Worm (Caenorhabditis elegans) whole organism, L3 larva: ENCODE measurements around the gene snfc-5.
A peak's percentile ranks its signal among the peaks of the same experiment; 100 is the strongest.

Experiments
- R02D3.7 ChIP-seq: fragments of 150-350 bp; optimal IDR thresholded peaks from 2 replicates; lab custom pipeline; 2014; ENCODE audit warnings: missing biosample characterization, missing genetic modification characterization
- ZK546.5 ChIP-seq: sonication (generic microtip); optimal IDR thresholded peaks from 2 replicates; lab custom pipeline; 2017; ENCODE audit warnings: missing biosample characterization, missing genetic modification characterization
- aly-2 ChIP-seq: fragments of 150-350 bp; optimal IDR thresholded peaks from 2 replicates; lab custom pipeline; 2014; ENCODE audit warnings: missing biosample characterization, missing genetic modification characterization
- ama-1 ChIP-seq: fragments of 150-350 bp; optimal IDR thresholded peaks from 2 replicates; lab custom pipeline; 2018
- ceh-16 ChIP-seq: sonication (generic microtip); optimal IDR thresholded peaks from 2 replicates; lab custom pipeline; 2017; ENCODE audit warnings: missing biosample characterization, missing genetic modification characterization
- ceh-28 ChIP-seq: fragments of 150-350 bp; optimal IDR thresholded peaks from 2 replicates; lab custom pipeline; 2014; ENCODE audit warnings: missing biosample characterization, missing genetic modification reagents, missing genetic modification characterization
- ceh-82 ChIP-seq: fragments of 150-350 bp; optimal IDR thresholded peaks from 2 replicates; lab custom pipeline; 2014; ENCODE audit warnings: missing biosample characterization, missing genetic modification characterization
- ceh-9 ChIP-seq: sonication (generic microtip); optimal IDR thresholded peaks from 2 replicates; lab custom pipeline; 2018; ENCODE audit warnings: missing biosample characterization, missing genetic modification characterization
- daf-12 ChIP-seq: fragments of 150-350 bp; optimal IDR thresholded peaks from 2 replicates; lab custom pipeline; 2014; ENCODE audit warnings: missing biosample characterization, missing genetic modification reagents, missing genetic modification characterization
- egl-27 ChIP-seq: sonication (generic microtip); optimal IDR thresholded peaks from 4 replicates; lab custom pipeline; 2017; ENCODE audit warnings: missing biosample characterization, missing genetic modification reagents, missing genetic modification characterization
- elt-1 ChIP-seq: fragments of 150-350 bp; optimal IDR thresholded peaks from 2 replicates; lab custom pipeline; 2014; ENCODE audit warnings: missing biosample characterization, missing genetic modification characterization
- elt-2 ChIP-seq: sonication (generic microtip); optimal IDR thresholded peaks from 2 replicates; lab custom pipeline; 2016; ENCODE audit warnings: missing genetic modification reagents, mild to moderate bottlenecking, missing genetic modification characterization, missing compliant biosample characterization
- eor-1 ChIP-seq, 2 experiments: fragments of 150-350 bp; optimal IDR thresholded peaks; 2 replicates each; lab custom pipeline; 2014 to 2018; ENCODE audit warnings: missing biosample characterization in 2 of 2, missing genetic modification characterization in 2 of 2
- fkh-10 ChIP-seq: sonication (generic microtip); optimal IDR thresholded peaks from 2 replicates; lab custom pipeline; 2017; ENCODE audit warnings: missing biosample characterization, missing genetic modification reagents, missing genetic modification characterization
- fkh-2 ChIP-seq: fragments of 150-350 bp; optimal IDR thresholded peaks from 2 replicates; lab custom pipeline; 2014; ENCODE audit warnings: missing biosample characterization, missing genetic modification reagents, missing genetic modification characterization
- fos-1 ChIP-seq: fragments of 150-350 bp; optimal IDR thresholded peaks from 2 replicates; lab custom pipeline; 2014; ENCODE audit warnings: missing biosample characterization, missing genetic modification characterization
- hmg-11 ChIP-seq: sonication (generic microtip); optimal IDR thresholded peaks from 2 replicates; lab custom pipeline; 2016; ENCODE audit warnings: missing genetic modification characterization, missing compliant biosample characterization
- lin-15B ChIP-seq: fragments of 150-350 bp; optimal IDR thresholded peaks from 2 replicates; lab custom pipeline; 2014; ENCODE audit warnings: missing biosample characterization, missing genetic modification characterization
- lin-39 ChIP-seq: fragments of 150-350 bp; optimal IDR thresholded peaks from 2 replicates; lab custom pipeline; 2018; ENCODE audit warnings: missing biosample characterization, missing genetic modification reagents, missing genetic modification characterization
- lsy-12 ChIP-seq: sonication (generic microtip); optimal IDR thresholded peaks from 2 replicates; lab custom pipeline; 2016; ENCODE audit warnings: mild to moderate bottlenecking, missing genetic modification characterization, missing compliant biosample characterization
- mdl-1 ChIP-seq: fragments of 150-350 bp; optimal IDR thresholded peaks from 2 replicates; lab custom pipeline; 2014; ENCODE audit warnings: missing biosample characterization, missing genetic modification characterization
- mml-1 ChIP-seq: fragments of 150-350 bp; sonication (generic microtip); optimal IDR thresholded peaks from 3 replicates; lab custom pipeline; 2014; ENCODE audit warnings: missing biosample characterization, missing genetic modification characterization
- nfya-1 ChIP-seq: sonication (generic microtip); optimal IDR thresholded peaks from 2 replicates; lab custom pipeline; 2017; ENCODE audit warnings: missing genetic modification characterization, mild to moderate bottlenecking, missing compliant biosample characterization, antibody characterized with exemption, moderate library complexity; ENCODE audit not compliant: insufficient read depth
- nhr-11 ChIP-seq: fragments of 150-350 bp; optimal IDR thresholded peaks from 2 replicates; lab custom pipeline; 2014; ENCODE audit warnings: missing biosample characterization, missing genetic modification characterization
- nhr-12 ChIP-seq: fragments of 150-350 bp; optimal IDR thresholded peaks from 2 replicates; lab custom pipeline; 2014; ENCODE audit warnings: missing biosample characterization, missing genetic modification characterization
- nhr-23 ChIP-seq: fragments of 150-350 bp; optimal IDR thresholded peaks from 2 replicates; lab custom pipeline; 2014; ENCODE audit warnings: missing biosample characterization, missing genetic modification reagents, missing genetic modification characterization
- nhr-237 ChIP-seq: fragments of 150-350 bp; optimal IDR thresholded peaks from 2 replicates; lab custom pipeline; 2014; ENCODE audit warnings: missing biosample characterization, missing genetic modification characterization
- nhr-25 ChIP-seq: sonication (generic microtip); optimal IDR thresholded peaks from 2 replicates; lab custom pipeline; 2017; ENCODE audit warnings: missing biosample characterization, missing genetic modification characterization
- nhr-28 ChIP-seq: fragments of 150-350 bp; optimal IDR thresholded peaks from 2 replicates; lab custom pipeline; 2014; ENCODE audit warnings: missing biosample characterization, missing genetic modification characterization
- nhr-43 ChIP-seq: sonication (generic microtip); optimal IDR thresholded peaks from 2 replicates; lab custom pipeline; 2016; ENCODE audit warnings: mild to moderate bottlenecking, missing genetic modification characterization, missing compliant biosample characterization; ENCODE audit not compliant: poor library complexity, severe bottlenecking
- nhr-67 ChIP-seq: fragments of 150-350 bp; optimal IDR thresholded peaks from 2 replicates; lab custom pipeline; 2014; ENCODE audit warnings: missing biosample characterization, missing genetic modification characterization
- nhr-76 ChIP-seq: fragments of 150-350 bp; sonication (generic microtip); optimal IDR thresholded peaks from 5 replicates; lab custom pipeline; 2014; ENCODE audit warnings: missing biosample characterization, missing genetic modification characterization
- pha-4 ChIP-seq: fragments of 150-350 bp; optimal IDR thresholded peaks from 2 replicates; lab custom pipeline; 2014; ENCODE audit warnings: missing biosample characterization, missing genetic modification reagents, missing genetic modification characterization
- sea-2 ChIP-seq: fragments of 150-350 bp; sonication (generic microtip); optimal IDR thresholded peaks from 4 replicates; lab custom pipeline; 2014; ENCODE audit warnings: missing biosample characterization, missing genetic modification reagents, missing genetic modification characterization
- skn-1 ChIP-seq: fragments of 150-350 bp; optimal IDR thresholded peaks from 2 replicates; lab custom pipeline; 2014; ENCODE audit warnings: missing biosample characterization, missing genetic modification characterization
- snpc-4 ChIP-seq: fragments of 150-350 bp; optimal IDR thresholded peaks from 2 replicates; lab custom pipeline; 2014; ENCODE audit warnings: missing biosample characterization, missing genetic modification characterization
- tbx-2 ChIP-seq: sonication (generic microtip); optimal IDR thresholded peaks from 2 replicates; lab custom pipeline; 2016; ENCODE audit warnings: mild to moderate bottlenecking, missing genetic modification characterization, missing compliant biosample characterization
- unc-62 ChIP-seq: fragments of 150-350 bp; sonication (generic microtip); optimal IDR thresholded peaks from 4 replicates; lab custom pipeline; 2014; ENCODE audit warnings: missing biosample characterization, missing genetic modification reagents, missing genetic modification characterization
- zag-1 ChIP-seq: fragments of 150-350 bp; optimal IDR thresholded peaks from 2 replicates; lab custom pipeline; 2014; ENCODE audit warnings: missing biosample characterization, missing genetic modification characterization
- ztf-11 ChIP-seq: fragments of 150-350 bp; optimal IDR thresholded peaks from 2 replicates; lab custom pipeline; 2014; ENCODE audit warnings: missing biosample characterization, missing genetic modification characterization
- ztf-4 ChIP-seq: fragments of 150-350 bp; optimal IDR thresholded peaks from 2 replicates; lab custom pipeline; 2014; ENCODE audit warnings: missing biosample characterization, missing genetic modification characterization

The snfc-5 gene

DNA sequence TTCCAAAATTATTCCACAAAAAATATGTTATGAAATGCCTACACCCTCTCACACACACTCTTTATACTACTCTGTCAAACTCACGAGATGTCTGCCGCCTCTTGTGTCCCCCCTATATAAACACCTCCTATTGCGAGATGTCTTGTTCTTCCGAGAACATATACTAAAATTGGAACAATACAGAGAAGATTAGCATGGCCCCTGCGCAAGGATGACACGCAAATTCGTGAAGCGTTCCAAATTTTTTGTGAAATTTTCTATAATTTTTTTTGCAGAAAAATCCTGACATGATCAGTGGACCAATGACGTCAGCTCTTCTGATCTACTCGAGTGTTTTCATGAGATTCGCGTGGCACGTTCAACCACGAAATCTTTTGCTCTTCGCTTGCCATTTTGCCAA, 9.5 kb downstream of the snfc-5 start:
- TF ChIP-seq pha-4 (peak; percentile 14), tbx-2 (tag; lab: Kevin White, UChicago) (peak; percentile 9), nhr-25 (tag; lab: Kevin White, UChicago) (peak; percentile 22), lin-15B (peak; percentile 0), nhr-23 (peak; percentile 29), elt-2 (tag; lab: Kevin White, UChicago) (peak; percentile 30), hmg-11 (tag; lab: Kevin White, UChicago) (peak; percentile 43), lsy-12 (tag; lab: Kevin White, UChicago) (peak; percentile 63), nfya-1 (tag; lab: Kevin White, UChicago) (peak; percentile 55), lin-39 (peak; percentile 33), nhr-43 (peak; percentile 71), snpc-4 (tag; lab: Kevin White, UChicago) (peak; percentile 98)
- TF ChIP-seq, all 47 proteins: peak for 12; not testable (repeated sequence) for 35

DNA sequence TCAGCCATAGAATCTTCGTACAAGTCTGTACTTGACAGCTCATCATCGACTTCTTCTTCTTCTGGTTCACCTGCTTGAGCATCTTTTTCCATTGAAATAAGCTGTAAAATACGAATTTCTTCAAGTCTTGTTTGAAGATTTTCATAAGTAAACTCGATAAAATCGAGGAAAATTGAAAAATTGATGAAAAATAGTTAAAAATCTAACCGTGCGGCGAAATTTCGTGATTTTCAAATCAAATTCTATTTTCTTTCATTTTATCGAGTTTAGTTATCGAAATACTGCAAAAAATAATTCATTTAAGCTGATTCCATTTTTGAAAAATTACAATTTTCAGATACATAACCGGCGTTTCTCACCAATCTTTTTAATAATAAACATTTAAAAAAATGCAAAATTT, 10.5 kb downstream of the snfc-5 start, which contains the start of gene R07E5.11:
R07E5.11 (minus strand) TSS at position 101 of the 400 bp plus-strand sequence.
- TF ChIP-seq fkh-2 (tag; lab: Kevin White, UChicago): no peak
- no peak for TF ChIP-seq daf-12
- no peak for TF ChIP-seq nhr-12
- TF ChIP-seq ceh-16 (tag; lab: Kevin White, UChicago): no peak
- TF ChIP-seq unc-62 (GFP tag; lab: Kevin White, UChicago): no peak
- no peak for TF ChIP-seq mml-1 (tag; lab: Kevin White, UChicago)
- TF ChIP-seq fkh-10 (GFP tag; lab: Kevin White, UChicago): no peak
- TF ChIP-seq ceh-9 (tag; lab: Kevin White, UChicago): no peak
- TF ChIP-seq ztf-4 (tag; lab: Kevin White, UChicago): no peak
- no peak for TF ChIP-seq lin-15B
- TF ChIP-seq egl-27 (tag; lab: Kevin White, UChicago): no peak
- no peak for TF ChIP-seq nhr-28
- TF ChIP-seq eor-1 (tag; optimal IDR thresholded peaks at IDR 0.05; lab: Kevin White, UChicago): no peak
- TF ChIP-seq tbx-2 (tag; lab: Kevin White, UChicago): no peak
- TF ChIP-seq ceh-82 (tag; lab: Kevin White, UChicago): no peak
- TF ChIP-seq nhr-67 (tag; lab: Kevin White, UChicago): no peak
- TF ChIP-seq nhr-11: no peak
- TF ChIP-seq, all 47 proteins: peak for 0

DNA sequence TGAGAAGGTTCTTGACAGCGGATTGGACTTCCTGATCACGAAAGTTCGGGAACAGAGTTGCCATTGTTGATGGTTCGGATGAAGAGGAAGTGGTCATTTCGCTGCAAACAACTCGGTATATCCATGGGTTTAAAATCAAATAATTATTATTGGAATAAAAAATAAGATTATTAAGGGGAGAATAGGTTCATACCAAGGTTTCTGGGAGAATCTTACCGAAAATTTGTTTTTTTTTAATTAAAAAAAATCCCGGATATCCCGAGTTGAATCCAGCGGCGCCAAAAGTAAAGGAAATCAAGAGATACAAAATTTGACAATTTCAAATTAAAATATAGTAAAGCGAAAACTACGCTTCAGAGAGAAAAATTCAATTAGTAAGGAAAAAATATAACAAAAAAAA, 13.4 kb downstream of the snfc-5 start, which contains the start of the genes R07E5.19 and pdcd-2:
R07E5.19 (minus strand) TSS at position 101 of the 400 bp plus-strand sequence.
pdcd-2 (minus strand) TSS at position 102 of the 400 bp plus-strand sequence.
- TF ChIP-seq ama-1 (lab: Kevin White, UChicago) (no peak), nhr-11 (no peak), zag-1 (no peak), mml-1 (tag; lab: Kevin White, UChicago) (no peak), ceh-9 (tag; lab: Kevin White, UChicago) (no peak), nhr-237 (tag; lab: Kevin White, UChicago) (no peak), pha-4 (no peak), hmg-11 (tag; lab: Kevin White, UChicago) (no peak), R02D3.7 (tag; lab: Kevin White, UChicago) (no peak), lin-15B (no peak), fkh-10 (GFP tag; lab: Kevin White, UChicago) (no peak), ceh-16 (tag; lab: Kevin White, UChicago) (no peak), elt-1 (tag; lab: Kevin White, UChicago) (no peak), snpc-4 (tag; lab: Kevin White, UChicago) (no peak), sea-2 (GFP tag; lab: Kevin White, UChicago) (no peak), elt-2 (tag; lab: Kevin White, UChicago) (no peak), aly-2 (no peak), nhr-28 (no peak), daf-12 (no peak)

DNA sequence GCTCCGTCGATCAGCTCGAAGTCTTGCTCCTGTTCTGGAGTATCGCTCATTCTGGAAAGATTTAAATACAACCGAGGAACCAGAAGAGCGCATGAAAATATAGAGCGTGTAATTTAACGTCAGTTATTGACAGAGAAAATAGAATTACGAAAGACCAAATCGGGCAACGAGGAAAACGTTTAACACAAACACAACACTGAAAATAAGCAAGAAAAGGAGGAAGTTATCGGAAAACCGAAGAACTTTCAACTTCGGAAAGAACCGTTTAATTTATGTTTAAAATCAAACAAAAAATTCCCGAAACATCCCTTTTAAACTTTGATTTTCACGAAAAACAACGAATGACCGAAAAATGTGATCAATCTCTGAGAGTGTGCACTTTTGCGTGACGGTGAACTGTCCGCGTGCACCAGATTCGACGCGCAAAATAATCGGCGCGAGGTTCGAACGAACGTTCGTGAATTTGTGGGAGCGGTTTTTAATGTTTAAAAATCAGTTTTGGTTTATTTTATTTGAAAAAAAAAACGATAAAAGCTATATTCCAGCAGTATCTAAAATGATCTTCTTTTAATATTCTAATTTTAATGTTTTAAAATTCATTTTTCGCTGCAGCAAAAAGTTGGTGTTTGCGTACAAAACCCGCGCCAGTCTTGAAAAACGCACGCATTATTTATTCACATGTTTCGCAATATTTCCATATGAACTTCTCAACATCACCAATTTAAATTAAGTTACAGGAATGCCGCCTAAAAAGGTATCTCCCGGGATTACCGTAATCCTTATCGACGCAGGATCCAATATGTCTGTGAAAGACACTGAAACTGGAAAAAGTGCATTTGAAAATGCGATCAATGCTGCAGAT, 14.8 kb downstream of the snfc-5 start, which contains the start of the genes R07E5.7 and cku-80:
R07E5.7 (minus strand) TSS at position 51 of the 862 bp plus-strand sequence.
cku-80 (plus strand) TSS at position 732 of the 862 bp plus-strand sequence.
- no peak for TF ChIP-seq fkh-2 (tag; lab: Kevin White, UChicago)
- no peak for TF ChIP-seq tbx-2 (tag; lab: Kevin White, UChicago)
- peak; percentile 17 for TF ChIP-seq ama-1 (lab: Kevin White, UChicago)
- no peak for TF ChIP-seq ceh-28
- no peak for TF ChIP-seq fos-1 (tag; lab: Kevin White, UChicago)
- TF ChIP-seq lin-15B: peak; percentile 75
- peak; percentile 55 for TF ChIP-seq pha-4
- TF ChIP-seq ztf-11 (tag; lab: Kevin White, UChicago): no peak
- no peak for TF ChIP-seq mml-1 (tag; lab: Kevin White, UChicago)
- TF ChIP-seq lin-39: no peak
- TF ChIP-seq ceh-9 (tag; lab: Kevin White, UChicago): no peak
- no peak for TF ChIP-seq unc-62 (GFP tag; lab: Kevin White, UChicago)
- no peak for TF ChIP-seq nhr-28
- TF ChIP-seq nfya-1 (tag; lab: Kevin White, UChicago): peak; percentile 65
- TF ChIP-seq skn-1 (tag; lab: Kevin White, UChicago): peak; percentile 29
- no peak for TF ChIP-seq daf-12
- TF ChIP-seq R02D3.7 (tag; lab: Kevin White, UChicago): peak; percentile 26
- TF ChIP-seq lsy-12 (tag; lab: Kevin White, UChicago): no peak
- no peak for TF ChIP-seq egl-27 (tag; lab: Kevin White, UChicago)
- no peak for TF ChIP-seq fkh-10 (GFP tag; lab: Kevin White, UChicago)
- TF ChIP-seq mdl-1 (tag; lab: Kevin White, UChicago): no peak
- TF ChIP-seq nhr-25 (tag; lab: Kevin White, UChicago): peak; percentile 15
- no peak for TF ChIP-seq nhr-76 (tag; lab: Kevin White, UChicago)
- no peak for TF ChIP-seq ZK546.5 (tag; lab: Kevin White, UChicago)
- TF ChIP-seq nhr-23: peak; percentile 66
- peak; percentile 28 for TF ChIP-seq nhr-43
- no peak for TF ChIP-seq nhr-11
- no peak for TF ChIP-seq eor-1 (tag; optimal IDR thresholded peaks at IDR 0.05; lab: Kevin White, UChicago)
